Worm (Caenorhabditis elegans) whole organism, L4 larva: Measurements from ENCODE around the gene T25F10.4.

Experiments
- F44E2.7 ChIP-seq: fragments of 200-800 bp; sonication (Bioruptor generic); IDR thresholded peaks from 2 replicates; pipeline ENCODE4 v2.1.2; 2022; ENCODE audit warnings: missing genetic modification characterization, missing compliant biosample characterization
- T20F7.1 ChIP-seq: fragments of 200-800 bp; sonication (Bioruptor generic); optimal IDR thresholded peaks from 2 replicates; lab custom pipeline; 2018; ENCODE audit warnings: mild to moderate bottlenecking, missing genetic modification characterization, missing compliant biosample characterization
- Y5F2A.4 ChIP-seq: fragments of 200-800 bp; sonication (Bioruptor generic); optimal IDR thresholded peaks from 2 replicates; lab custom pipeline; 2018; ENCODE audit warnings: mild to moderate bottlenecking, missing genetic modification characterization, missing compliant biosample characterization
- ZK546.5 ChIP-seq, 2 experiments: sonication (generic microtip); optimal IDR thresholded peaks; 2 replicates each; lab custom pipeline; 2017; ENCODE audit warnings: missing biosample characterization in 2 of 2, missing genetic modification characterization in 2 of 2
- aha-1 ChIP-seq: fragments of 150-350 bp; peaks from one replicate; lab custom pipeline; 2014; ENCODE audit warnings: missing biosample characterization, missing genetic modification characterization
- arid-1 ChIP-seq: fragments of 200-800 bp; sonication (Bioruptor generic); conservative IDR thresholded peaks from 2 replicates; pipeline ENCODE4 v1.3.6; 2022; ENCODE audit warnings: missing genetic modification reagents, missing genetic modification characterization, missing compliant biosample characterization
- ceh-20 ChIP-seq: fragments of 200-800 bp; sonication (Bioruptor generic); IDR thresholded peaks from 2 replicates; pipeline ENCODE4 v1.3.6; 2022; ENCODE audit warnings: missing genetic modification reagents, missing genetic modification characterization, missing compliant biosample characterization
- ceh-82 ChIP-seq: sonication (generic microtip); optimal IDR thresholded peaks from 2 replicates; lab custom pipeline; 2017; ENCODE audit warnings: missing biosample characterization, missing genetic modification characterization
- ces-1 ChIP-seq: fragments of 150-350 bp; sonication (generic microtip); optimal IDR thresholded peaks from 4 replicates; lab custom pipeline; 2014; ENCODE audit warnings: missing biosample characterization, missing genetic modification reagents, missing genetic modification characterization
- daf-8 ChIP-seq: fragments of 200-800 bp; sonication (Bioruptor generic); IDR thresholded peaks from 2 replicates; pipeline ENCODE4 v1.3.6; 2022; ENCODE audit warnings: missing genetic modification characterization, missing compliant biosample characterization
- dmd-8 ChIP-seq: fragments of 200-800 bp; sonication (Bioruptor generic); IDR thresholded peaks from 2 replicates; pipeline ENCODE4 v1.3.6; 2022; ENCODE audit warnings: missing genetic modification characterization, missing compliant biosample characterization
- duxl-1 ChIP-seq: sonication (generic microtip); optimal IDR thresholded peaks from 2 replicates; lab custom pipeline; 2016; ENCODE audit warnings: mild to moderate bottlenecking, missing genetic modification characterization, moderate library complexity, missing compliant biosample characterization; ENCODE audit not compliant: poor library complexity
- fos-1 ChIP-seq: fragments of 150-350 bp; optimal IDR thresholded peaks from 2 replicates; lab custom pipeline; 2014; ENCODE audit warnings: missing biosample characterization, missing genetic modification characterization
- hmg-1.1 ChIP-seq: fragments of 200-800 bp; sonication (Bioruptor generic); IDR thresholded peaks from 2 replicates; pipeline ENCODE4 v1.3.6; 2022; ENCODE audit warnings: missing genetic modification reagents, missing genetic modification characterization, missing compliant biosample characterization
- jun-1 ChIP-seq: fragments of 150-350 bp; optimal IDR thresholded peaks from 2 replicates; lab custom pipeline; 2014; ENCODE audit warnings: missing biosample characterization, missing genetic modification reagents, missing genetic modification characterization
- lin-13 ChIP-seq: fragments of 150-350 bp; optimal IDR thresholded peaks from 2 replicates; lab custom pipeline; 2014; ENCODE audit warnings: missing biosample characterization, missing genetic modification reagents, missing genetic modification characterization
- lin-15B ChIP-seq: fragments of 150-350 bp; sonication (generic microtip); optimal IDR thresholded peaks from 3 replicates; lab custom pipeline; 2014; ENCODE audit warnings: missing biosample characterization, missing genetic modification characterization
- lin-29 ChIP-seq: fragments of 200-800 bp; sonication (Bioruptor generic); IDR thresholded peaks from 2 replicates; pipeline ENCODE4 v1.3.6; 2022; ENCODE audit warnings: missing genetic modification reagents, missing genetic modification characterization, missing compliant biosample characterization
- lin-38 ChIP-seq: fragments of 200-800 bp; sonication (Bioruptor generic); IDR thresholded peaks from 2 replicates; pipeline ENCODE4 v1.3.6; 2022; ENCODE audit warnings: missing genetic modification reagents, missing genetic modification characterization, missing compliant biosample characterization
- lsy-2 ChIP-seq, 2 experiments: fragments of 150-350 bp in 1 of 2; sonication (generic microtip) in 1 of 2; optimal IDR thresholded peaks; 2 replicates each; lab custom pipeline; 2014 to 2017; ENCODE audit warnings: missing biosample characterization in 2 of 2, missing genetic modification characterization in 2 of 2
- mes-2 ChIP-seq: sonication (generic microtip); optimal IDR thresholded peaks from 2 replicates; lab custom pipeline; 2016; ENCODE audit warnings: missing genotype, mild to moderate bottlenecking, missing genetic modification characterization, missing compliant biosample characterization; ENCODE audit not compliant: poor library complexity, severe bottlenecking
- mxl-2 ChIP-seq: fragments of 200-800 bp; sonication (Bioruptor generic); conservative IDR thresholded peaks from 2 replicates; pipeline ENCODE4 v1.3.6; 2022; ENCODE audit warnings: missing genetic modification reagents, missing genetic modification characterization, missing compliant biosample characterization
- mxl-3 ChIP-seq: fragments of 200-800 bp; sonication (Bioruptor generic); optimal IDR thresholded peaks from 2 replicates; lab custom pipeline; 2018; ENCODE audit warnings: mild to moderate bottlenecking, missing genetic modification characterization, missing compliant biosample characterization
- nhr-111 ChIP-seq: fragments of 200-800 bp; sonication (Bioruptor generic); optimal IDR thresholded peaks from 2 replicates; lab custom pipeline; 2018; ENCODE audit warnings: mild to moderate bottlenecking, missing genetic modification characterization, missing compliant biosample characterization
- pha-4 ChIP-seq, 2 experiments: fragments of 150-350 bp in 1 of 2; fragments of 200-800 bp in 1 of 2; sonication (Bioruptor generic) in 1 of 2; IDR thresholded peaks in 1 of 2; optimal IDR thresholded peaks in 1 of 2; 2 replicates each; pipeline versions ENCODE4 v1.3.6 to Lab custom; 2014 to 2022; ENCODE audit warnings: missing genetic modification characterization in 2 of 2, missing genetic modification reagents in 2 of 2, missing biosample characterization in 1 of 2, missing compliant biosample characterization in 1 of 2
- php-3 ChIP-seq: fragments of 200-800 bp; sonication (Bioruptor generic); IDR thresholded peaks from 2 replicates; pipeline ENCODE4 v1.3.6; 2022; ENCODE audit warnings: missing genetic modification reagents, missing genetic modification characterization, missing compliant biosample characterization
- pqm-1 ChIP-seq: sonication (generic microtip); optimal IDR thresholded peaks from 2 replicates; lab custom pipeline; 2017; ENCODE audit warnings: missing biosample characterization, missing genetic modification characterization
- rbr-2 ChIP-seq: sonication (generic microtip); optimal IDR thresholded peaks from 2 replicates; lab custom pipeline; 2016; ENCODE audit warnings: missing genotype, missing genetic modification characterization, missing compliant biosample characterization
- sdz-12 ChIP-seq: fragments of 200-800 bp; sonication (Bioruptor generic); optimal IDR thresholded peaks from 2 replicates; lab custom pipeline; 2018; ENCODE audit warnings: mild to moderate bottlenecking, missing genetic modification characterization, missing compliant biosample characterization
- set-16 ChIP-seq: fragments of 200-800 bp; sonication (Bioruptor generic); IDR thresholded peaks from 2 replicates; pipeline ENCODE4 v1.3.6; 2022; ENCODE audit warnings: missing genetic modification reagents, missing genetic modification characterization, missing compliant biosample characterization
- skn-1 ChIP-seq: fragments of 150-350 bp; optimal IDR thresholded peaks from 2 replicates; lab custom pipeline; 2014; ENCODE audit warnings: missing biosample characterization, missing genetic modification characterization
- snpc-4 ChIP-seq: fragments of 150-350 bp; optimal IDR thresholded peaks from 2 replicates; lab custom pipeline; 2014; ENCODE audit warnings: missing biosample characterization, missing genetic modification characterization
- spr-1 ChIP-seq: sonication (generic microtip); optimal IDR thresholded peaks from 2 replicates; lab custom pipeline; 2016; ENCODE audit warnings: mild to moderate bottlenecking, missing genetic modification characterization, missing compliant biosample characterization
- vab-7 ChIP-seq: fragments of 200-800 bp; sonication (Bioruptor generic); IDR thresholded peaks from 2 replicates; pipeline ENCODE4 v1.3.6; 2022; ENCODE audit warnings: missing genetic modification reagents, missing genetic modification characterization, missing compliant biosample characterization
- zfp-2 ChIP-seq: sonication (generic microtip); optimal IDR thresholded peaks from 2 replicates; lab custom pipeline; 2016; ENCODE audit warnings: mild to moderate bottlenecking, missing genetic modification characterization, missing compliant biosample characterization

The T25F10.4 gene

DNA sequence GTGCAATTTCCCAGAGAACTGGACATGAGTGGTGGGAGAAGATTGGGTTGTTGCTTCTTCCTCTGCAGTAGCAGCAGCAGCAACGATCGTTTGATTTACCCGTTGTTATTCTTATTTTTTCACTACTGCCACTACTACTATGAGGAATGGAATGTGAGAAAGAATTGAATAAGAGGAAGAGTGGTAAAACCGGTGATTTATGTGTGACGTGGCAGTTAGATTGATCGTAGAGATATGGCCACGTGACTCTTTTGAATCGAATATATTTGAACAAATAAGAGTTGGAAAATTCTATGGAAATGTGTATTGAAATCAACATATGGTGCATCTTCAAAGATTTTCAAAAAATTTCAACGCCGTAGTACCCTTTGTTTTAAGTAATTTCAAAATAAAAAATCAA lies 34.0 kb upstream of the T25F10.4 start:
- TF ChIP-seq jun-1 (tag; lab: Kevin White, UChicago): no peak
- no peak for TF ChIP-seq ceh-82 (tag; lab: Kevin White, UChicago)
- TF ChIP-seq sdz-12 (GFP tag; lab: Kevin White, UChicago): no peak
- no peak for TF ChIP-seq lin-29 (GFP tag; lab: Robert Waterston, UW)
- no peak for TF ChIP-seq arid-1 (GFP tag; lab: Robert Waterston, UW)
- no peak for TF ChIP-seq pha-4 (GFP tag; IDR thresholded peaks at IDR 0.05; lab: Robert Waterston, UW)
- TF ChIP-seq pha-4 (tag; optimal IDR thresholded peaks at IDR 0.05; lab: Kevin White, UChicago): no peak
- no peak for TF ChIP-seq mxl-3 (GFP tag; lab: Kevin White, UChicago)
- no peak for TF ChIP-seq dmd-8 (GFP tag; lab: Robert Waterston, UW)
- TF ChIP-seq mxl-2 (GFP tag; lab: Robert Waterston, UW): no peak
- TF ChIP-seq vab-7 (GFP tag; lab: Robert Waterston, UW): no peak
- TF ChIP-seq php-3 (GFP tag; lab: Robert Waterston, UW): no peak
- no peak for TF ChIP-seq ceh-20 (GFP tag; lab: Robert Waterston, UW)

DNA sequence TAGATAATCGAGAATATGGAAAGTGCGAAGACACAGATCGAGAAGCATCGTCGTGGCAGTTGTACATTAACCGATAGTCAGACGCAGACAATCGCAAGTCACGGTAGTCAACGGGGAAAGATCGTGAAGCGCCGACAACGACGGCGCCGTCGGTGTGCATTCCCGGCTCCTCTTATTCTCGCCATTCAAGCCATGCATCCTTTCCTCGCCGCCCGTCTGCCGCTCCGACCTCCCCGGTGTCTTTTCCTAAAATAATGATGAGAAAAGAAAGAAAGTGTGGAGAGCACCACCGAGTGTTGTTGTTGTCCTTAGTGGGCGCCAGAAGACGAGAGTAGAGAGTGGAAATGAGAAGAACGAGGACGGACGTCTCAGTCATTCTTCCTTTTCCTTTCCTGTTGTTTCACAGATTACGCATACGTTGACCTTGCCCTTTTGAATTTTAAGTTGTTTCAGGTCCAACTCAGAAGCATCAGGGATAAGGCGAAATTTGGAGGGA lies 31.5 kb upstream of the T25F10.4 start, which contains the start of gene ZC404.1:
ZC404.1 (plus strand) TSS at position 446 of the 496 bp plus-strand sequence.
- TF ChIP-seq lin-13 (GFP tag; lab: Kevin White, UChicago): no peak
- TF ChIP-seq mes-2 (tag; lab: Kevin White, UChicago): peak; percentile 28
- TF ChIP-seq hmg-1.1 (GFP tag; lab: Robert Waterston, UW): 0 out of 2 replicates have a peak, but pooled peaks have one; percentile 11
- TF ChIP-seq aha-1: no peak
- no peak for TF ChIP-seq zfp-2 (tag; lab: Kevin White, UChicago)
- no peak for TF ChIP-seq Y5F2A.4
- TF ChIP-seq php-3 (GFP tag; lab: Robert Waterston, UW): no peak
- TF ChIP-seq pqm-1 (tag; lab: Kevin White, UChicago): no peak
- no peak for TF ChIP-seq daf-8
- TF ChIP-seq snpc-4 (tag; lab: Kevin White, UChicago): no peak
- peak; percentile 62 for TF ChIP-seq set-16 (GFP tag; lab: Robert Waterston, UW)
- TF ChIP-seq lin-38 (GFP tag; lab: Robert Waterston, UW): no peak
- no peak for TF ChIP-seq nhr-111
- peak; percentile 21 for TF ChIP-seq rbr-2 (tag; lab: Kevin White, UChicago)
- no peak for TF ChIP-seq fos-1 (tag; lab: Kevin White, UChicago)
- no peak for TF ChIP-seq duxl-1
- no peak for TF ChIP-seq ceh-82 (tag; lab: Kevin White, UChicago)
- TF ChIP-seq ZK546.5 (tag; optimal IDR thresholded peaks at IDR 0.05; lab: Kevin White, UChicago): no peak
- no peak for TF ChIP-seq skn-1 (tag; lab: Kevin White, UChicago)
- no peak for TF ChIP-seq spr-1 (tag; lab: Kevin White, UChicago)

ce11 chrV:6792973-6793372 lies 30.7 kb upstream of the T25F10.4 start:
- peak in 1 of 2 experiments; percentile 8 for TF ChIP-seq lsy-2 (tag; optimal IDR thresholded peaks at IDR 0.05; lab: Kevin White, UChicago)
- no peak for TF ChIP-seq T20F7.1 (GFP tag; lab: Kevin White, UChicago)

- TF ChIP-seq nhr-111 (no peak), ces-1 (no peak), lin-15B (tag; lab: Kevin White, UChicago) (no peak), F44E2.7 (GFP tag; lab: Robert Waterston, UW) (no peak)
Measured at ce11 chrV:6792565-6792964, 30.3 kb upstream of the T25F10.4 start, which contains the start of gene gck-2. Gene gck-2 (minus strand): TSS chrV:6792665.
